Worm (Caenorhabditis elegans) whole organism, midembryonic: ENCODE data around the gene frpr-9.

Source experiments
- T22C8.4 ChIP-seq: fragments of 200-800 bp; sonication (Bioruptor generic); IDR thresholded peaks from 2 replicates; pipeline ENCODE4 v1.3.6; 2022; ENCODE audit warnings: missing genetic modification characterization, missing compliant biosample characterization
- cog-1 ChIP-seq: sonication (generic microtip); optimal IDR thresholded peaks from 2 replicates; lab custom pipeline; 2016; ENCODE audit warnings: missing genetic modification characterization, missing compliant biosample characterization
- flt-1 ChIP-seq: fragments of 200-800 bp; sonication (Bioruptor generic); IDR thresholded peaks from 2 replicates; pipeline ENCODE4 v1.3.6; 2022; ENCODE audit warnings: missing genetic modification characterization, missing compliant biosample characterization
- tab-1 ChIP-seq: fragments of 200-800 bp; sonication (Bioruptor generic); IDR thresholded peaks from 2 replicates; pipeline ENCODE4 v1.3.6; 2022; ENCODE audit warnings: missing genetic modification characterization, missing compliant biosample characterization
- ztf-23 ChIP-seq: fragments of 200-800 bp; sonication (Bioruptor generic); IDR thresholded peaks from 2 replicates; pipeline ENCODE4 v1.3.6; 2022; ENCODE audit warnings: missing genetic modification reagents, missing genetic modification characterization, missing compliant biosample characterization
- ztf-29 ChIP-seq: fragments of 200-800 bp; sonication (Bioruptor generic); IDR thresholded peaks from 2 replicates; pipeline ENCODE4 v1.3.6; 2022; ENCODE audit warnings: missing genetic modification reagents, missing genetic modification characterization, missing compliant biosample characterization

DNA sequence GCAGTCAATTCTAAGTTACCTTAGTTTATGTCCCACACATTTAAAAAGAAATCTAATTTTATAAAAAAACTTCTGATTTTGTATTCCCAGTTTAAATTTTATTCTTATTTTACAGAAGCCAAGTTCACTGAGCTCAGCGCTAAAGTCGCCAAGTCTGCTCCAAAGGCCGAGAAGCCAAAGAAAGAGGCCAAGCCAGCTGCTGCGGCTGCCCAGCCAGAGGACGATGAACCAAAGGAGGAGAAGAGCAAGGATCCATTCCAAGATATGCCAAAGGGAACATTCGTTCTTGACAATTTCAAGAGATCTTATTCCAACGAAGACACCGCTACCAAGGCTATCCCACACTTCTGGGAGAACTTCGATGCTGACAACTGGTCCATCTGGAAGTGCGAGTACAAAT is 25.0 kb upstream of the frpr-9 start:
- TF ChIP-seq tab-1 (GFP tag; lab: Robert Waterston, UW) (no peak), cog-1 (tag; lab: Kevin White, UChicago) (no peak), ztf-23 (GFP tag; lab: Robert Waterston, UW) (no peak), T22C8.4 (no peak), ztf-29 (no peak), flt-1 (GFP tag; lab: Robert Waterston, UW) (no peak)
